Worm (Caenorhabditis elegans): ENCODE results near the gene F55C12.2.

Gene F55C12.2

DNA sequence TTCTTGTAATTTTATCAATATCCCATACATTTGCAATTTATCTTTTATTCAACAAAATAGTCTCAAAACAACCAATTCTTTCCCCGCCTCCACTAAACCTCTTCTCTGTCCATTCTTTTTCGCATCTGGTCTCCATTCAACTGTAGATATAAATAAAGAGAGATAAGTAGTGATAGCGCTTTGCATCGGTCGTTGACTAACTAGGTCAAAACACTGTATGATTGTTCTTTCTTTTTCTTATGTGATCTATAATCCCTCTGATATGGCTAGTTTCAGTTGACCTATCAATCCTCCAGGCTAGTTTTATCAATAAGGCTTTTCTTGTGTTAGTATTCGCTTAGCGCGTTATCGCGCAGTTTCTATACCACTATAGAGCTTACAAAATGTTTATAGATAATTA is 23.4 kb upstream of the F55C12.2 start:
- TF ChIP-seq nhr-102 (tag; optimal IDR thresholded peaks at IDR 0.05): no peak
- TF ChIP-seq egl-27 (tag; optimal IDR thresholded peaks at IDR 0.05): no peak
- TF ChIP-seq mdl-1 (tag; optimal IDR thresholded peaks at IDR 0.05): no peak
- no peak for TF ChIP-seq nhr-41 (GFP tag; IDR thresholded peaks at IDR 0.05)
- TF ChIP-seq lim-7 (GFP tag; IDR thresholded peaks at IDR 0.05): no peak
- TF ChIP-seq nhr-28 (tag; optimal IDR thresholded peaks at IDR 0.05): peak; percentile 62

DNA sequence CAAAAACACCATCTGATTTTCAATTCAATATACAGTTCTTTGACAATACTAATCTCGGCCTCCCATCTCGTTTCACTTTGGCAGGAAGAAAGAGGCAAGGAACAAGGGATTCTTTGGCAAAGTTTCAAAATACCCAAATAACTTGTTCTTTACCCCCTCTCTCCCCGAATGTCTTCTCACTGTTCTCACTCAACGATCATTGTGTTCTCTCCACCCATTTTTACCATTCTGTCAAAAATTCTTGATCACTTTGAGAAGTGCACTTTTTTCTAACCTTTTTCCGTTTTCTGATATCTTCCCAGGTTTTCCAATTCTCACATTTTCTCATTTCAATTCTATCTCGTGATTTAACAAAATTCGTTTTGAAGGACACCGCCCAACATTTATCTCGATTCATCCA is 22.5 kb upstream of the F55C12.2 start, which contains the start of gene H41C03.1:
Gene H41C03.1 (plus strand): TSS at position 301 of the 400 bp plus-strand sequence.
- TF ChIP-seq ceh-28 (tag; optimal IDR thresholded peaks at IDR 0.05) (no peak), F26F4.8 (GFP tag; conservative IDR thresholded peaks at IDR 0.05) (no peak), T26A8.4 (GFP tag; IDR thresholded peaks at IDR 0.05) (no peak), zfp-3 (GFP tag; conservative IDR thresholded peaks at IDR 0.05) (no peak), attf-4 (tag; optimal IDR thresholded peaks at IDR 0.05) (no peak), hlh-30 (tag; optimal IDR thresholded peaks at IDR 0.05; ENCODE audit: insufficient read depth) (no peak), egl-27 (tag; optimal IDR thresholded peaks at IDR 0.05) (no peak), vab-7 (GFP tag; IDR thresholded peaks at IDR 0.05) (no peak), tag-97 (GFP tag; IDR thresholded peaks at IDR 0.05) (no peak), zag-1 (tag; optimal IDR thresholded peaks at IDR 0.05) (no peak), dve-1 (tag; optimal IDR thresholded peaks at IDR 0.05; ENCODE audit: insufficient read depth) (no peak), daf-19 (GFP tag; conservative IDR thresholded peaks at IDR 0.05) (no peak), arid-1 (GFP tag; conservative IDR thresholded peaks at IDR 0.05) (no peak)

DNA sequence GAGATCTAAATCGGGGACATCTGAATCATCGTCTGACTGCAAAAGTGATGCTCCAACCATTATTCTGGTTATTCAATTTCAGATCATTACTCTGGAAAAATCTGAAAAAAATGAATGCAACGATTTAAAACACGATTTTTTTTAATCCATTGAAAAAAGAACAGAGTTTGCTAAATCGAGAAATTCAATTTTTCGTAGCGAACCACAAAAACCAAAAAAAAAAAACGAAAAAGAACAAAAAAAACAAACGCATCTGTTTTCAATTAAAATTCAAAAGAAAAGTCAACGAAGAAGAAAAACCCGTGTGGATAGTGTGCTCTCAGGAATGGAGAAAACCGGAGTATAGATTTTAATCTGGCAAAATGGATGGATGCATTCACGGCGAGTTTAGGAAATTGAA is 18.3 kb upstream of the F55C12.2 start, which contains the start of gene F55C12.4:
Gene F55C12.4 (minus strand): TSS at position 101 of the 400 bp plus-strand sequence.
- no peak for TF ChIP-seq mxl-3 (GFP tag; optimal IDR thresholded peaks at IDR 0.05)
- no peak for TF ChIP-seq saeg-2 (GFP tag; IDR thresholded peaks at IDR 0.05)
- TF ChIP-seq rbr-2 (tag; optimal IDR thresholded peaks at IDR 0.05): no peak
- TF ChIP-seq spr-1 (tag; optimal IDR thresholded peaks at IDR 0.05): no peak
- no peak for TF ChIP-seq ZK546.5 (tag; optimal IDR thresholded peaks at IDR 0.05)
- TF ChIP-seq ztf-11 (tag; optimal IDR thresholded peaks at IDR 0.05): no peak

DNA sequence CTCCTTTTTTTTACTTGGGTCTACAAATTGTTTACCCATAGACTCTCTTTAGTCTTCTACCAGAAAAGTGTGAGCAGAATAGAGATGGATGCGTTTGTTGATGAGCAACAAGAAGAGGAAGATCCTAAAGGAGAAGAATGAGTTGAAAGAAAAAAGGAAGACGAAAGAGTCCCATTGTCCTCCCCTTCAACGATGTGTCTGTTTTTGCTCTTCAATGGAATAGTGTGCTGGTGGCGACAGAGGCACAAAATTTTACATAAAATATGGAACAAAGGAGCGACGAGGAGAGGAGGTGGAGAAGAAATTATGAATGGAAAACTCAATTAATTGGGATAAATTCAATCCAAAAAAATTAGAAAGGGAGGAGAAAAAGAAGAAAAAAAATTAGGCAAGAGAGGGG is 16.0 kb upstream of the F55C12.2 start:
- no peak for TF ChIP-seq lim-7 (GFP tag; IDR thresholded peaks at IDR 0.05)
- peak; percentile 87 for TF ChIP-seq fkh-10 (GFP tag; optimal IDR thresholded peaks at IDR 0.05)

DNA sequence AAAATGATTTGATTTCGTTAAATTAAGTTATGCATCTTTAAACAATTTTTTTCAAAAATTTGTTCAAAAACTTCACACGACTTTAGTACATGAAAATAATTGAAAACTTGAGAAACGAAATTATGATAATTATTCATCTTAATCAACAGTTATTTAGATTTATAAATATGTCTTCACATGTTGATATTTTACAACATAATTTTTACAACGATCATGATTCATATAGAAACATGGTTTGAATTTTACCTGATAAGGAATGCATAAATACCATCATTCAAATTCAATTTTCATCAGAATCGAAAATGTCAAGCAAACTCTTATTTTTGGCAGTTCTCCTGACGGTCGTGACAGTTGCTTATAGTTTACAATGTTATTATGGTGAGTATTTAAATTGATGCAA is 12.7 kb upstream of the F55C12.2 start, which contains the start of gene tag-234:
Gene tag-234 (plus strand): TSS at position 301 of the 400 bp plus-strand sequence.
- no peak for TF ChIP-seq hif-1 (tag; optimal IDR thresholded peaks at IDR 0.05)
- TF ChIP-seq nhr-28 (tag; optimal IDR thresholded peaks at IDR 0.05): peak; percentile 4
- TF ChIP-seq lin-38 (GFP tag; IDR thresholded peaks at IDR 0.05): no peak
- TF ChIP-seq tag-97 (GFP tag; IDR thresholded peaks at IDR 0.05): no peak
- TF ChIP-seq nhr-6 (tag; optimal IDR thresholded peaks at IDR 0.05): peak; percentile 7
- TF ChIP-seq daf-16 (GFP tag; optimal IDR thresholded peaks at IDR 0.05): no peak
- TF ChIP-seq daf-16 (tag; optimal IDR thresholded peaks at IDR 0.05): peak; percentile 64

DNA sequence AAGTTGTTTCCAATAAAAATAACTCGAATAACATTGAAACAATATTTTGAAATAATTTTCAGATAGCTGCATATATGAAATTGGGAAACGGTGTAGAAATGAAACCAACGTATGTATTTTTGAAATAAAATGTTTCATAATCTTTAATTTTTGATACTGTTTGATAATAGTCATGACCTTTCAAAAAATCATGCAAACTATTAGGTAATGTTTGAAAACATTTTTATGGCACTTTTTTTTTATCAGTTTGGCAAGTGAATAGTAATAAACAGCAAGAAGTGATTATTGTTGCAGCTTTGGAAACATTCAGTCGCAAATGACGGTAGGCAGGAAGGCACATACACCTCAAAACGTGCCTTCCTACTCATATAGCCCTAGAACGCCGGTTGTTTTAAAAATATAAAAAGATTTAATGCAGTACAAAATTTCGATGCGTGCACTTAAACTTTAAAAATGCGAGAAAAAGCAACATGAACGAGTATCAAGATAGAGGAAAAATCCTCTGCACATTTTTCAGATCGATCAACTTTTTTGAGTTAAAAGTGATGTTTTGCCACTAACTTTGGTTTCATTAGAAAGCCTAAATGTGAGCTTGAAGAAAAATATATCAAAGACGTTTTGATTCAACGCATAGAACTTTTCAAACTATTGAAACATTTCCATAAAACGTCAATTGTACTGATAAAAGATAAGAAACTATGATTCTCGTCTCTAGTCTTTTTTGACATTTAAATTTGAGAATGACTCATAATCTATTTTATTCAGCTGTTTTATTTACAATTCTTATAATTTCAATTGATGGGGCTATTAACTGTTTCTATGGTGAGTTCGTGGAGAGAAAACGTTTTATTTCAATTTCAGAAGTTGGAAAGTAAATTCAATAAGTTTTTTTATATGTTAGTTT is 11.0 kb upstream of the F55C12.2 start, which contains the start of gene F55C12.19:
Gene F55C12.19 (plus strand): TSS at position 735 of the 904 bp plus-strand sequence.
- no peak for TF ChIP-seq gei-8 (GFP tag; optimal IDR thresholded peaks at IDR 0.05)
- peak; percentile 97 for TF ChIP-seq aha-1 (tag)
- TF ChIP-seq madf-5 (GFP tag; IDR thresholded peaks at IDR 0.05): no peak
- no peak for TF ChIP-seq mdt-29 (GFP tag; IDR thresholded peaks at IDR 0.05)
- no peak for TF ChIP-seq unc-62 (GFP tag; optimal IDR thresholded peaks at IDR 0.05 in 1 of 2)
- no peak for TF ChIP-seq unc-62 (tag; optimal IDR thresholded peaks at IDR 0.05)
- peak; percentile 39 for TF ChIP-seq nhr-28 (tag; optimal IDR thresholded peaks at IDR 0.05)
- no peak for TF ChIP-seq nhr-25 (tag; optimal IDR thresholded peaks at IDR 0.05; ENCODE audit: borderline replicate concordance, insufficient read depth)
- no peak for TF ChIP-seq fkh-10 (GFP tag; optimal IDR thresholded peaks at IDR 0.05)
- TF ChIP-seq skn-1 (tag; optimal IDR thresholded peaks at IDR 0.05): no peak
- peak; percentile 78 for TF ChIP-seq nhr-6 (tag; optimal IDR thresholded peaks at IDR 0.05)
- TF ChIP-seq zip-11 (GFP tag; IDR thresholded peaks at IDR 0.05): no peak
- TF ChIP-seq hlh-11 (tag; optimal IDR thresholded peaks at IDR 0.05): no peak
- TF ChIP-seq nhr-237 (tag; optimal IDR thresholded peaks at IDR 0.05): no peak
- TF ChIP-seq mep-1 (tag; optimal IDR thresholded peaks at IDR 0.05): peak; percentile 2
